Worm (Caenorhabditis elegans) whole organism, late embryonic: Measurements from ENCODE around the gene gpc-1.

Experiments used
- ceh-14 ChIP-seq: sonication (generic microtip); optimal IDR thresholded peaks from 2 replicates; lab custom pipeline; 2016; ENCODE audit warnings: missing genotype, missing genetic modification characterization, missing compliant biosample characterization
- ceh-9 ChIP-seq: sonication (generic microtip); optimal IDR thresholded peaks from 2 replicates; lab custom pipeline; 2016; ENCODE audit warnings: mild to moderate bottlenecking, missing genetic modification characterization, inconsistent platforms, missing compliant biosample characterization
- elt-2 ChIP-seq: sonication (generic microtip); optimal IDR thresholded peaks from 2 replicates; lab custom pipeline; 2016; ENCODE audit warnings: missing genetic modification reagents, missing genetic modification characterization, missing compliant biosample characterization
- eyg-1 ChIP-seq: sonication (generic microtip); optimal IDR thresholded peaks from 2 replicates; lab custom pipeline; 2016; ENCODE audit warnings: missing genotype, missing genetic modification characterization, missing compliant biosample characterization
- nfya-1 ChIP-seq: sonication (generic microtip); optimal IDR thresholded peaks from 2 replicates; lab custom pipeline; 2017; ENCODE audit warnings: missing genetic modification characterization, mild to moderate bottlenecking, missing compliant biosample characterization, antibody characterized with exemption, moderate library complexity
- pha-4 ChIP-seq: fragments of 150-350 bp; optimal IDR thresholded peaks from 2 replicates; lab custom pipeline; 2018; ENCODE audit warnings: missing biosample characterization, missing genetic modification reagents, missing genetic modification characterization

DNA sequence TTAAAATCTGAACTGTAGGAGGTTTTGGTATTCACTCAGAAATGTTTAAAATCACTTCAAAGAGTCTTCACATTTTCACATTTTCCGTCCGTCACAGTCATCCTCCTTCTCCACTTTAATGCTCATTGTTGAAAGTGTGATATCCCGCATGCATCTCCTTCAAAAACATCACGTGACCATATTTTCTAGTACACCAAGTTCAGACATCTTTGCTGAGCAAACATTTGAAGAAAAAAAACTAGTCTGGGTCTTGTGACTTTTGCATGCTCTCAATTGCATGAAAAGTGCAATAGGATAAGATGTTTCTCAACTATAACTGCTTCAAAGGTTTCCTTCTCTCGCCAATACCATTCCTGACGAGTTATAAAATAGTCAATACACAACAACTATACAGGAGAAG lies 29.4 kb upstream of the gpc-1 start:
- TF ChIP-seq pha-4 (tag; lab: Kevin White, UChicago) (no peak), ceh-9 (tag; lab: Kevin White, UChicago) (no peak), ceh-14 (tag; lab: Kevin White, UChicago) (no peak), eyg-1 (tag; lab: Kevin White, UChicago) (no peak), elt-2 (no peak), nfya-1 (no peak)
